Worm (Caenorhabditis elegans): ENCODE measurements around the gene sru-6.

DNA sequence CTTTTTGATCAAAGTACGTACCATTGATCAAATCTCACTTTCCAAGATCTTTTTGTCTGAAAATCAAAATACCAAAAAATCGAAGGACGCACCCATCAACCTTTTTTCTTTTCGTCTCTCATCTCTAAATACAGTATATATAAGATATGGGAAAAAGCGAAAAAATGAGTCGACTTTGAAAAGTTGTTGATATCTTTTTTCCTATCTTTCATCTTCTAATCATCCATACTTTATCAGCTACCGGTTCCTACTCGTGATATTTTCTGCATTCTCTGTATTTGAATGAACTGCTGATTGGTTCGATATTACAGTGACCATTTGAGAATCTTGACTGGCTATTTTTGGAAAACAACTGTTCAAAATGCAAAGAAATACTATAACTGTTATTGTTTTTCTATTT, 26.4 kb downstream of the sru-6 start, which contains the start of gene C33A12.19:
- TF ChIP-seq madf-10 (tag; optimal IDR thresholded peaks at IDR 0.05) (no peak), hrde-1 (tag; optimal IDR thresholded peaks at IDR 0.05; ENCODE audit: borderline replicate concordance) (no peak), nhr-120 (GFP tag; IDR thresholded peaks at IDR 0.05) (no peak), unc-62 (GFP tag; optimal IDR thresholded peaks at IDR 0.05) (no peak), ama-1 (optimal IDR thresholded peaks at IDR 0.05) (peak; percentile 12), ama-1 (GFP tag; optimal IDR thresholded peaks at IDR 0.05) (no peak), egrh-3 (GFP tag; IDR thresholded peaks at IDR 0.05) (no peak), ets-4 (GFP tag; optimal IDR thresholded peaks at IDR 0.05) (no peak), pha-4 (tag; optimal IDR thresholded peaks at IDR 0.05) (no peak), ztf-3 (GFP tag; optimal IDR thresholded peaks at IDR 0.05) (no peak), dpff-1 (tag; optimal IDR thresholded peaks at IDR 0.05) (no peak), ztf-26 (tag; optimal IDR thresholded peaks at IDR 0.05) (no peak), nhr-179 (tag; optimal IDR thresholded peaks at IDR 0.05) (no peak)

All from whole organism, young adult.